Fruit fly (Drosophila melanogaster) whole organism, embryonic: ENCODE data around the gene Eip75B.
A peak's percentile ranks its signal among the peaks of the same experiment; 100 is the strongest.

ENCODE experiments used
- ATbp ChIP-seq: fragments of 200-800 bp; sonication (Bioruptor generic); optimal IDR thresholded peaks from 2 replicates; lab custom pipeline; 2017; ENCODE audit warnings: missing biosample characterization, mild to moderate bottlenecking, missing genetic modification characterization, missing genetic modification reagents
- Blimp-1 ChIP-seq: fragments of 200-800 bp; sonication (Bioruptor generic); optimal IDR thresholded peaks from 3 replicates; lab custom pipeline; 2018; ENCODE audit warnings: missing biosample characterization, missing genetic modification characterization, mild to moderate bottlenecking, moderate library complexity, missing genetic modification reagents
- CG11560 ChIP-seq: fragments of 200-800 bp; sonication (Bioruptor generic); IDR thresholded peaks from 3 replicates; pipeline ENCODE4 v1.3.6; 2022; ENCODE audit warnings: missing biosample characterization, missing genetic modification characterization
- CG12219 ChIP-seq: fragments of 200-800 bp; sonication (Bioruptor generic); optimal IDR thresholded peaks from 3 replicates; lab custom pipeline; 2018; ENCODE audit warnings: missing biosample characterization, mild to moderate bottlenecking, missing genetic modification characterization
- CG13894 ChIP-seq: fragments of 200-800 bp; sonication (Bioruptor generic); optimal IDR thresholded peaks from 3 replicates; lab custom pipeline; 2018; ENCODE audit warnings: missing biosample characterization, mild to moderate bottlenecking, missing genetic modification characterization, moderate library complexity
- CG16779 ChIP-seq: fragments of 200-800 bp; sonication (Bioruptor generic); IDR thresholded peaks from 2 replicates; pipeline ENCODE4 v1.3.6; 2022; ENCODE audit warnings: missing biosample characterization, missing genetic modification characterization
- CG17328 ChIP-seq: fragments of 200-800 bp; sonication (Bioruptor generic); IDR thresholded peaks from 2 replicates; pipeline ENCODE4 v1.3.6; 2022; ENCODE audit warnings: missing biosample characterization, missing genetic modification characterization
- CG2202 ChIP-seq: fragments of 200-800 bp; sonication (Bioruptor generic); optimal IDR thresholded peaks from 2 replicates; lab custom pipeline; 2018; ENCODE audit warnings: missing biosample characterization, mild to moderate bottlenecking, missing genetic modification characterization
- CG3281 ChIP-seq: fragments of 200-800 bp; sonication (Bioruptor generic); optimal IDR thresholded peaks from 3 replicates; lab custom pipeline; 2017; ENCODE audit warnings: missing biosample characterization, mild to moderate bottlenecking, missing genetic modification characterization
- CG3407 ChIP-seq: fragments of 200-800 bp; sonication (Bioruptor generic); optimal IDR thresholded peaks from 2 replicates; lab custom pipeline; 2018; ENCODE audit warnings: missing biosample characterization, mild to moderate bottlenecking, missing genetic modification characterization
- CG4360 ChIP-seq: fragments of 200-800 bp; sonication (Bioruptor generic); IDR thresholded peaks from 2 replicates; pipeline ENCODE4 v1.3.6; 2022; ENCODE audit warnings: missing biosample characterization, missing genetic modification characterization
- CG4730 ChIP-seq: fragments of 200-800 bp; sonication (Bioruptor generic); IDR thresholded peaks from 2 replicates; pipeline ENCODE4 v1.3.6; 2022; ENCODE audit warnings: missing biosample characterization, missing genetic modification characterization
- CG6175 ChIP-seq: fragments of 200-800 bp; sonication (Bioruptor generic); IDR thresholded peaks from 3 replicates; pipeline ENCODE4 v1.3.6; 2022; ENCODE audit warnings: missing biosample characterization, missing genetic modification characterization
- CG7987 ChIP-seq: fragments of 200-800 bp; sonication (Bioruptor generic); optimal IDR thresholded peaks from 2 replicates; lab custom pipeline; 2018; ENCODE audit warnings: missing biosample characterization, mild to moderate bottlenecking, missing genetic modification characterization, moderate library complexity
- CG8924 ChIP-seq: fragments of 200-800 bp; optimal IDR thresholded peaks from 3 replicates; lab custom pipeline; 2019; ENCODE audit warnings: missing biosample characterization, mild to moderate bottlenecking, missing genetic modification characterization, moderate library complexity
- CG9797 ChIP-seq: fragments of 200-800 bp; sonication (Bioruptor generic); optimal IDR thresholded peaks from 3 replicates; lab custom pipeline; 2018; ENCODE audit warnings: missing biosample characterization, mild to moderate bottlenecking, missing genetic modification characterization
- D19A ChIP-seq: fragments of 200-800 bp; optimal IDR thresholded peaks from 3 replicates; lab custom pipeline; 2019; ENCODE audit warnings: missing biosample characterization, mild to moderate bottlenecking, missing genetic modification characterization, moderate library complexity
- Deaf1 ChIP-seq: fragments of 200-800 bp; optimal IDR thresholded peaks from 3 replicates; lab custom pipeline; 2019; ENCODE audit warnings: missing biosample characterization, mild to moderate bottlenecking, missing genetic modification characterization, moderate library complexity
- E2f1 ChIP-seq: fragments of 200-800 bp; sonication (Bioruptor generic); IDR thresholded peaks from 2 replicates; pipeline ENCODE4 v1.3.6; 2022; ENCODE audit warnings: missing biosample characterization, missing genetic modification characterization
- HHEX ChIP-seq: fragments of 200-800 bp; sonication (Bioruptor generic); optimal IDR thresholded peaks from 3 replicates; lab custom pipeline; 2017; ENCODE audit warnings: missing biosample characterization, mild to moderate bottlenecking, missing genetic modification characterization, missing genetic modification reagents
- HLH54F ChIP-seq: fragments of 200-800 bp; sonication (Bioruptor generic); optimal IDR thresholded peaks from 3 replicates; lab custom pipeline; 2016; ENCODE audit warnings: missing biosample characterization, missing genetic modification characterization
- Hand ChIP-seq: fragments of 200-800 bp; sonication (Bioruptor generic); optimal IDR thresholded peaks from 2 replicates; lab custom pipeline; 2017; ENCODE audit warnings: mild to moderate bottlenecking, missing biosample characterization, missing genetic modification reagents, missing genetic modification characterization
- Jarid2 ChIP-seq: fragments of 200-800 bp; sonication (Bioruptor generic); optimal IDR thresholded peaks from 3 replicates; lab custom pipeline; 2017; ENCODE audit warnings: mild to moderate bottlenecking, missing biosample characterization, missing genetic modification reagents, missing genetic modification characterization
- Opbp ChIP-seq: fragments of 200-800 bp; sonication (Bioruptor generic); IDR thresholded peaks from 3 replicates; pipeline ENCODE4 v1.3.6; 2022; ENCODE audit warnings: missing biosample characterization, missing genetic modification characterization; ENCODE audit not compliant: partially characterized antibody
- amos ChIP-seq: fragments of 200-800 bp; sonication (Bioruptor generic); IDR thresholded peaks from 2 replicates; pipeline ENCODE4 v1.3.6; 2022; ENCODE audit warnings: missing biosample characterization, missing genetic modification characterization; ENCODE audit not compliant: partially characterized antibody
- az2 ChIP-seq: fragments of 200-800 bp; sonication (Bioruptor generic); optimal IDR thresholded peaks from 3 replicates; lab custom pipeline; 2016; ENCODE audit warnings: missing biosample characterization, missing genetic modification characterization
- bsh ChIP-seq, 2 experiments: fragments of 200-800 bp; sonication (Bioruptor generic); optimal IDR thresholded peaks; 2 replicates each; lab custom pipeline; 2017 to 2018; ENCODE audit warnings: mild to moderate bottlenecking in 2 of 2, missing biosample characterization in 2 of 2, missing genetic modification characterization in 2 of 2, moderate library complexity in 1 of 2
- cg ChIP-seq: fragments of 200-800 bp; sonication (Bioruptor generic); optimal IDR thresholded peaks from 3 replicates; lab custom pipeline; 2019; ENCODE audit warnings: missing biosample characterization, mild to moderate bottlenecking, missing genetic modification characterization, moderate library complexity
- chinmo ChIP-seq: fragments of 200-800 bp; sonication (Bioruptor generic); IDR thresholded peaks from 4 replicates; pipeline ENCODE4 v1.3.6; 2022; ENCODE audit warnings: missing biosample characterization, missing genetic modification characterization; ENCODE audit not compliant: partially characterized antibody
- ci ChIP-seq: fragments of 200-800 bp; sonication (Bioruptor generic); IDR thresholded peaks from 3 replicates; pipeline ENCODE4 v1.3.6; 2022; ENCODE audit warnings: missing biosample characterization, missing genetic modification characterization
- dimm ChIP-seq: fragments of 200-800 bp; sonication (Bioruptor generic); IDR thresholded peaks from 2 replicates; pipeline ENCODE4 v1.3.6; 2022; ENCODE audit warnings: missing biosample characterization, missing genetic modification characterization
- en ChIP-seq: fragments of 200-800 bp; sonication (Bioruptor generic); optimal IDR thresholded peaks from 2 replicates; lab custom pipeline; 2016; ENCODE audit warnings: missing biosample characterization, missing genetic modification characterization
- fru ChIP-seq: fragments of >200 bp; optimal IDR thresholded peaks from 2 replicates; lab custom pipeline; 2017
- ftz-f1 ChIP-seq: fragments of 200-800 bp; sonication (Bioruptor generic); optimal IDR thresholded peaks from 2 replicates; lab custom pipeline; 2016; ENCODE audit warnings: missing biosample characterization, missing genetic modification characterization
- gro ChIP-seq: fragments of 200-800 bp; sonication (Bioruptor generic); optimal IDR thresholded peaks from 2 replicates; lab custom pipeline; 2016; ENCODE audit warnings: missing biosample characterization, missing genetic modification characterization
- inv ChIP-seq: fragments of 200-800 bp; sonication (Bioruptor generic); IDR thresholded peaks from 2 replicates; pipeline ENCODE4 v1.3.6; 2022; ENCODE audit warnings: missing biosample characterization, missing genetic modification characterization; ENCODE audit not compliant: partially characterized antibody
- jigr1 ChIP-seq: fragments of 200-800 bp; sonication (Bioruptor generic); IDR thresholded peaks from 3 replicates; pipeline ENCODE4 v1.3.6; 2022; ENCODE audit warnings: missing biosample characterization, missing genetic modification characterization
- lilli ChIP-seq: fragments of 200-800 bp; sonication (Bioruptor generic); optimal IDR thresholded peaks from 3 replicates; lab custom pipeline; 2016; ENCODE audit warnings: missing biosample characterization, missing genetic modification characterization
- luna ChIP-seq: fragments of 200-800 bp; sonication (Bioruptor generic); optimal IDR thresholded peaks from 2 replicates; lab custom pipeline; 2016; ENCODE audit warnings: missing biosample characterization, missing genetic modification characterization
- nerfin-2 ChIP-seq: fragments of 200-800 bp; sonication (Bioruptor generic); IDR thresholded peaks from 2 replicates; pipeline ENCODE4 v1.3.6; 2022; ENCODE audit warnings: missing biosample characterization, missing genetic modification characterization; ENCODE audit not compliant: partially characterized antibody
- oc ChIP-seq: fragments of 200-800 bp; sonication (Bioruptor generic); optimal IDR thresholded peaks from 2 replicates; lab custom pipeline; 2018; ENCODE audit warnings: missing biosample characterization, mild to moderate bottlenecking, missing genetic modification characterization, moderate library complexity
- pho ChIP-seq: fragments of 200-800 bp; sonication (Bioruptor generic); optimal IDR thresholded peaks from 2 replicates; lab custom pipeline; 2016; ENCODE audit warnings: missing biosample characterization, missing genetic modification characterization
- prd ChIP-seq, 3 experiments: fragments of >200 bp in 2 of 3; fragments of 200-800 bp in 1 of 3; sonication (Bioruptor generic) in 1 of 3; optimal IDR thresholded peaks in 2 of 3; IDR thresholded peaks in 1 of 3; 2 replicates in 2 of 3; 3 replicates in 1 of 3; pipeline versions ENCODE4 v1.3.6 to Lab custom; 2017 to 2022; ENCODE audit warnings: missing biosample characterization in 1 of 3, missing genetic modification characterization in 1 of 3
- sc ChIP-seq, 3 experiments: fragments of >200 bp in 2 of 3; fragments of 200-800 bp in 1 of 3; sonication (Bioruptor generic) in 1 of 3; optimal IDR thresholded peaks; 2 replicates in 2 of 3; 3 replicates in 1 of 3; lab custom pipeline; 2017; ENCODE audit warnings: mild to moderate bottlenecking in 1 of 3, missing biosample characterization in 1 of 3, missing genetic modification characterization in 1 of 3, missing genetic modification reagents in 1 of 3
- sens ChIP-seq: fragments of 200-800 bp; sonication (Bioruptor generic); peaks from one replicate; lab custom pipeline; 2016; ENCODE audit warnings: missing biosample characterization, missing genetic modification characterization
- so ChIP-seq: fragments of 200-800 bp; sonication (Bioruptor generic); IDR thresholded peaks from 3 replicates; pipeline ENCODE4 v1.3.6; 2022; ENCODE audit warnings: missing biosample characterization, missing genetic modification characterization
- trem ChIP-seq: fragments of 200-800 bp; optimal IDR thresholded peaks from 3 replicates; lab custom pipeline; 2019; ENCODE audit warnings: missing biosample characterization, mild to moderate bottlenecking, missing genetic modification characterization, moderate library complexity
- zen2 ChIP-seq: fragments of 200-800 bp; sonication (Bioruptor generic); IDR thresholded peaks from 3 replicates; pipeline ENCODE4 v1.3.6; 2022; ENCODE audit warnings: missing biosample characterization, missing genetic modification characterization; ENCODE audit not compliant: partially characterized antibody

Eip75B gene

dm6 chr3L:17961608-17962007 lies 102.9 kb downstream of the Eip75B start (continued):
- TF ChIP-seq CG17328 (GFP tag; lab: Robert Waterston, UW) (0 out of 2 replicates have a peak, but pooled peaks have one; percentile 10), lilli (GFP tag; lab: Kevin White, UChicago) (peak; percentile 2), prd (optimal IDR thresholded peaks at IDR 0.05; lab: Kevin White, UChicago) (no peak), prd (GFP tag; IDR thresholded peaks at IDR 0.05; lab: Robert Waterston, UW) (0 out of 3 replicates have a peak, but pooled peaks have one; percentile 4), CG7987 (GFP tag; lab: Kevin White, UChicago) (peak; percentile 56), CG4730 (GFP tag; lab: Robert Waterston, UW) (no peak), CG8924 (no peak), jigr1 (GFP tag; lab: Robert Waterston, UW) (no peak), CG16779 (GFP tag; lab: Robert Waterston, UW) (0 out of 2 replicates have a peak, but pooled peaks have one; percentile 38), CG13894 (tag; lab: Kevin White, UChicago) (peak; percentile 81), Hand (GFP tag; lab: Kevin White, UChicago) (peak; percentile 40), Opbp (GFP tag; lab: Robert Waterston, UW) (peak; percentile 12; the same call in 1 of the 3 replicates), Jarid2 (GFP tag; lab: Kevin White, UChicago) (peak; percentile 93), inv (peak; percentile 26; the same call in 1 of the 2 replicates), gro (GFP tag; lab: Kevin White, UChicago) (peak; percentile 41), Deaf1 (tag; lab: Kevin White, UChicago) (peak; percentile 73), CG11560 (tag; lab: Robert Waterston, UW) (no peak), cg (GFP tag; lab: Kevin White, UChicago) (no peak), luna (GFP tag; lab: Kevin White, UChicago) (no peak), CG3281 (GFP tag; lab: Kevin White, UChicago) (peak; percentile 40), oc (tag; lab: Kevin White, UChicago) (peak; percentile 22), sens (GFP tag; lab: Kevin White, UChicago) (peak; percentile 35), ci (peak; percentile 72; the same call in 2 of the 3 replicates), ftz-f1 (GFP tag; lab: Kevin White, UChicago) (peak; percentile 82)

- TF ChIP-seq HHEX (no peak), CG2202 (tag; lab: Kevin White, UChicago) (no peak), CG4360 (no peak), trem (no peak), ATbp (GFP tag; lab: Kevin White, UChicago) (no peak), so (no peak), fru (lab: Kevin White, UChicago) (no peak), amos (GFP tag; lab: Robert Waterston, UW) (no peak), zen2 (no peak), bsh (GFP tag; optimal IDR thresholded peaks at IDR 0.05; lab: Kevin White, UChicago) (no peak), dimm (GFP tag; lab: Robert Waterston, UW) (no peak), en (GFP tag; lab: Kevin White, UChicago) (no peak), CG6175 (GFP tag; lab: Robert Waterston, UW) (no peak), nerfin-2 (GFP tag; lab: Robert Waterston, UW) (no peak), CG3407 (GFP tag; lab: Kevin White, UChicago) (no peak), sc (optimal IDR thresholded peaks at IDR 0.05; lab: Kevin White, UChicago) (no peak), sc (GFP tag; optimal IDR thresholded peaks at IDR 0.05; lab: Kevin White, UChicago) (no peak), CG9797 (no peak), HLH54F (GFP tag; lab: Kevin White, UChicago) (no peak), chinmo (GFP tag; lab: Robert Waterston, UW) (0 out of 4 replicates have a peak, but pooled peaks have one; percentile 19), Blimp-1 (GFP tag; lab: Kevin White, UChicago) (peak; percentile 96), pho (GFP tag; lab: Kevin White, UChicago) (no peak), CG12219 (no peak), D19A (tag; lab: Kevin White, UChicago) (no peak), az2 (no peak), E2f1 (GFP tag; lab: Robert Waterston, UW) (no peak)
Measured at dm6 chr3L:17960247-17960839, 104.2 kb downstream of the Eip75B start.
